Worm (Caenorhabditis elegans): ENCODE data around the gene F59B10.3.

DNA sequence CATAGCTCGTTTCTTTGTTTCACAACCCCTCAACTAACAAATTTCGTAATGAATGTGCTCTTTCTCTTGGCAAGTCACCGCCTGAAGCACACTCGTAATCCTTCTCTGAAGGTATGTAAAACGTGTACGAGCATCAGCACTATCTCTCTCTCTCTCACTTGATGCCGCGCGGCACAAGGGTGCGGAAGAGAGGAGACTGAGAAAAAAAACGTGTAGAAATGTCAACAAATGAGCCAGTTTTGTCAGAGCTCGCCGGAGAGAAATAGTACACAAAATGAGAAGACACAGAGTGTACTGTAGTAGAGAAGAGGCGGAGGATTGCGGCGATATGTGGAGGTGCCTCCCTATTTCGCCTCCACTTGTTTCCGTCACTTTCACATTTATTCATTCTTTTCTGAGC, at the start of gene F59B10.3:
- TF ChIP-seq aly-2 (tag; optimal IDR thresholded peaks at IDR 0.05) = no peak
- TF ChIP-seq snpc-4 (tag; optimal IDR thresholded peaks at IDR 0.05) = no peak
- TF ChIP-seq unc-39 (tag; optimal IDR thresholded peaks at IDR 0.05) = no peak
- TF ChIP-seq zag-1 (tag; optimal IDR thresholded peaks at IDR 0.05) = no peak
- TF ChIP-seq nhr-237 (tag; optimal IDR thresholded peaks at IDR 0.05) = no peak
- no peak for TF ChIP-seq ceh-82 (tag; optimal IDR thresholded peaks at IDR 0.05)
- TF ChIP-seq egl-27 (tag; optimal IDR thresholded peaks at IDR 0.05) = no peak
- TF ChIP-seq mdl-1 (tag; optimal IDR thresholded peaks at IDR 0.05) = no peak
- TF ChIP-seq elt-3 (tag; optimal IDR thresholded peaks at IDR 0.05) = no peak

All from whole organism, L2 larva.